Fruit fly (Drosophila melanogaster) whole organism: ENCODE data around the gene CG31915.

ENCODE experiments used
- CG8478 ChIP-seq: fragments of >200 bp; optimal IDR thresholded peaks from 2 replicates; lab custom pipeline; 2018; ENCODE audit warnings: inconsistent platforms
- Dll ChIP-seq: fragments of >200 bp; optimal IDR thresholded peaks from 2 replicates; lab custom pipeline; 2017
- EcR ChIP-seq, 2 experiments: fragments of >200 bp; optimal IDR thresholded peaks; 2 replicates each; lab custom pipeline; 2017; ENCODE audit warnings: missing biosample characterization in 2 of 2, missing genetic modification characterization in 2 of 2, missing genetic modification reagents in 2 of 2
- pan ChIP-seq: fragments of >200 bp; optimal IDR thresholded peaks from 2 replicates; lab custom pipeline; 2017
- psq ChIP-seq: fragments of >200 bp; optimal IDR thresholded peaks from 2 replicates; lab custom pipeline; 2017
- usp ChIP-seq: fragments of >200 bp; optimal IDR thresholded peaks from 2 replicates; lab custom pipeline; 2017; ENCODE audit warnings: missing biosample characterization, missing genetic modification characterization, mixed read lengths

- TF ChIP-seq psq: no peak
- no peak for TF ChIP-seq usp (GFP tag; lab: Kevin White, UChicago)
- TF ChIP-seq pan (lab: Kevin White, UChicago): no peak
- no peak for TF ChIP-seq EcR (GFP tag; optimal IDR thresholded peaks at IDR 0.05; lab: Kevin White, UChicago)
- TF ChIP-seq CG8478 (lab: Kevin White, UChicago): no peak
- no peak for TF ChIP-seq Dll (lab: Kevin White, UChicago)
Measured at dm6 chr2L:5489084-5489617, 38.8 kb upstream of the CG31915 start.
